Worm (Caenorhabditis elegans) whole organism, young adult: ENCODE data around the gene B0563.1.

ENCODE experiments used
- K12H6.12 ChIP-seq: fragments of 200-800 bp; sonication (Bioruptor generic); optimal IDR thresholded peaks from 2 replicates; lab custom pipeline; 2018; ENCODE audit warnings: mild to moderate bottlenecking, missing genetic modification characterization, missing compliant biosample characterization
- ceh-79 ChIP-seq: sonication (generic microtip); optimal IDR thresholded peaks from 2 replicates; lab custom pipeline; 2017; ENCODE audit warnings: mild to moderate bottlenecking, missing genetic modification characterization, missing compliant biosample characterization
- hmg-20 ChIP-seq: fragments of 200-800 bp; sonication (Bioruptor generic); IDR thresholded peaks from 2 replicates; pipeline ENCODE4 v1.3.6; 2022; ENCODE audit warnings: missing genetic modification reagents, missing genetic modification characterization, missing compliant biosample characterization

DNA sequence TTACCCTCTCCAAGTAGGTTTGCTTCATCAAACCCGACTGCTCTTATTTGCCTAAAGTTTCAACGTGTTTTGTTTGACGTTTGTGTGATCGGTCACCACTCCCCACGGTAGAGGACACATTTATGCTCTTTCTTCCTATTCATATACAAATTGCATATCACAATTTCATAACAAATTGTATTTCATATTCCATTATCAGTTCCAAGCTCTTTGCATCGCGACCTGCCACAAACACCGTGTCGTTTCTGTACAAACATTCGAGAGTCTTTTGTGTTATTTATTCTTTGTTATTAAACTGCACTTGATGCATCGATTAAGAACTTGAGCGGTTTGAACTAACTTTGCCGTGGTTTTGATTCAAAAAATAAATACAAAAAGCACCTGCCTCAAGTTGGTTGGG lies 38.7 kb downstream of the B0563.1 start:
- TF ChIP-seq K12H6.12 (tag; lab: Kevin White, UChicago) = no peak
- no peak for TF ChIP-seq hmg-20 (GFP tag; lab: Robert Waterston, UW)
- no peak for TF ChIP-seq ceh-79 (tag; lab: Kevin White, UChicago)
